Worm (Caenorhabditis elegans) whole organism, L2 larva: ENCODE results near the gene str-158.

ENCODE experiments used
- aly-2 ChIP-seq: fragments of 150-350 bp; optimal IDR thresholded peaks from 2 replicates; lab custom pipeline; 2014; ENCODE audit warnings: missing biosample characterization, missing genetic modification characterization
- ztf-11 ChIP-seq: sonication (generic microtip); optimal IDR thresholded peaks from 2 replicates; lab custom pipeline; 2017; ENCODE audit warnings: missing biosample characterization, missing genetic modification characterization

DNA sequence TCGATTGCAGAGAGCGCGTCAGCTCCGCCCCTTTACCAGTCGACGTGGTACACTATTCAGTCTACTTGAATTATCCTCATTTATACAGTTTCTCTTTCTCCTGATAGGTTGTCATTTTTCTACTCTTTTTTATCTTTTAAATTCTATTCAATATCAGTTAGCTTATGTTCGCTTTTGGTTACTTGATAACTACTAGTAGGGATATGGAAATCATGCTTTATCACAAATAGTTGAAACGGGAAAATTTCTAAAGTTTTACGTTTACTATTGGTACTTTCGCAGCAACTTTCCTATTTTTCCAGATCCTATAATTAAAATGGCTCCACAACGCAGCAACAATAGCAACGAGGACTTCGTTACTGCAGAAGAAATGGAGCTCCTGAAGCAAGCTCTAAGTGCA lies 28.3 kb upstream of the str-158 start, which contains the start of gene sgnh-1:
- TF ChIP-seq ztf-11 (tag; lab: Kevin White, UChicago) (no peak), aly-2 (no peak)
